Fruit fly (Drosophila melanogaster): Measurements from ENCODE around the gene Arp8.

DNA sequence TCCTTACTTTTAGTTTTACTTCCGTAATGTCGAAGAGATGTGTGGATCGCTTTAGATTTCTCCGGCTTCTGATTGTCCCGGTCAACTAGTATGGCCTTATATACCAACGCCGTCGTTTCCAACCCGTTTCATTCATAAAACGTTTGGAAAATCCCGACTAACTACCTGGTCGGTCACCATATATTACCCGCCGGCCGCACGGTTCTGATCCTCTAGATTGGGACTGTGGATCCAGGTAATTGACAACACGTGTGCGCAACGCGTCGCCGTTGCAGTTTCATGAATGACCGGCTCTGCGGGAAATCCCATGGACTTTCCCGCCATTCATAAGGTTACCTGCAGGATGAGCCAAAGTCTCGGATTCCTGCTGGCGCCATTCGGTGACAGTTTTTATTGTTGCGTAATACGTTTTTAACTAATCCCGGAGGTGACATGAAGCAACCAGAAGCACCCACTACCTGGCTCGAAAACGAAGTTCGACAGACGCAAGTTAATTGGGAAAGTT is 40.9 kb downstream of the Arp8 start, which contains the start of gene CG12986:
- TF ChIP-seq Pif1B (GFP tag; optimal IDR thresholded peaks at IDR 0.05) (no peak), CG34367 (tag; optimal IDR thresholded peaks at IDR 0.05) (no peak), D1 (tag; optimal IDR thresholded peaks at IDR 0.05) (no peak), CG4496 (GFP tag; IDR thresholded peaks at IDR 0.05) (no peak), CG15710 (tag; optimal IDR thresholded peaks at IDR 0.05) (no peak), rn (GFP tag; IDR thresholded peaks at IDR 0.05) (no peak), CG10348 (GFP tag; IDR thresholded peaks at IDR 0.05) (no peak), EcR (GFP tag; optimal IDR thresholded peaks at IDR 0.05) (no peak), CG14655 (GFP tag; optimal IDR thresholded peaks at IDR 0.05) (no peak), fd96Ca (GFP tag; IDR thresholded peaks at IDR 0.05) (no peak), CG8301 (tag; optimal IDR thresholded peaks at IDR 0.05) (no peak)

Measured in whole organism, pupa.